Worm (Caenorhabditis elegans): ENCODE data around the gene act-4.

The act-4 gene

DNA sequence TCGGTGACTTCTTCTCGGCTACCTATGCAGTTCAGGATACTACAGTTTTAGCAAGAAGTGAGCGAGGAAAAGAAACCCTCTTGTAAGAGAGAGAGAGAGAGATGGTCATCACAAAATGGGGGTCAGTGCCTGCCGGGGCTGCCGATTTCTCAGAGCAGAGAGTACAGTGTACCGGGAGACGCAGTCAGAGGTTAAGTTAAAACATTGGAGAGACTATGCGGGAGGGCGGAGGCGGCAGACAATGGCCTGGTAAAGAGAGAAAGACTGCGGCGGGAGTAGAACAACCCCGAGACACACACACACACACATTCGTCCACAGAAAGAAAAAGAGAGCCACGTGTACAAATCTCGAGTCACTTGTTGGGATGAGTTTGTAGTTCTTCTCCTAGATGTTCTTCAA, 11.0 kb downstream of the act-4 start (continued):
- TF ChIP-seq ceh-44 (GFP tag; IDR thresholded peaks at IDR 0.05) (no peak), nhr-28 (tag; optimal IDR thresholded peaks at IDR 0.05) (peak; percentile 50), tag-97 (GFP tag; IDR thresholded peaks at IDR 0.05) (no peak), vab-7 (GFP tag; IDR thresholded peaks at IDR 0.05) (no peak), hlh-30 (tag; optimal IDR thresholded peaks at IDR 0.05; ENCODE audit: insufficient read depth) (peak; percentile 93), lin-15B (tag; optimal IDR thresholded peaks at IDR 0.05) (no peak), unc-39 (tag; optimal IDR thresholded peaks at IDR 0.05) (no peak), F49E8.2 (tag; optimal IDR thresholded peaks at IDR 0.05; ENCODE audit: borderline replicate concordance) (no peak), hlh-11 (tag; optimal IDR thresholded peaks at IDR 0.05) (peak; percentile 40), fkh-10 (GFP tag; optimal IDR thresholded peaks at IDR 0.05) (no peak), dve-1 (tag; optimal IDR thresholded peaks at IDR 0.05; ENCODE audit: insufficient read depth) (peak; percentile 59), Y75B8A.6 (GFP tag; IDR thresholded peaks at IDR 0.05) (no peak), lim-7 (GFP tag; IDR thresholded peaks at IDR 0.05) (no peak), dmd-8 (GFP tag; IDR thresholded peaks at IDR 0.05) (no peak), ZK546.5 (tag; optimal IDR thresholded peaks at IDR 0.05) (no peak), lin-1 (GFP tag; IDR thresholded peaks at IDR 0.05) (0 out of 2 replicates have a peak, but pooled peaks have one; percentile 32), madf-5 (GFP tag; IDR thresholded peaks at IDR 0.05) (no peak), F37D6.2 (tag; optimal IDR thresholded peaks at IDR 0.05) (no peak), T20F7.1 (GFP tag; optimal IDR thresholded peaks at IDR 0.05) (no peak), F26F4.8 (GFP tag; conservative IDR thresholded peaks at IDR 0.05) (no peak), ces-1 (GFP tag; optimal IDR thresholded peaks at IDR 0.05) (no peak), gei-8 (GFP tag; optimal IDR thresholded peaks at IDR 0.05) (no peak), jun-1 (tag; optimal IDR thresholded peaks at IDR 0.05) (no peak), attf-4 (tag; optimal IDR thresholded peaks at IDR 0.05) (no peak), zfp-2 (tag; optimal IDR thresholded peaks at IDR 0.05) (no peak), Y48G9A.11 (GFP tag; IDR thresholded peaks at IDR 0.05) (no peak), daf-16 (GFP tag; optimal IDR thresholded peaks at IDR 0.05) (no peak), daf-16 (tag; optimal IDR thresholded peaks at IDR 0.05) (peak; percentile 17), nhr-237 (tag; optimal IDR thresholded peaks at IDR 0.05) (no peak), dmd-6 (GFP tag; IDR thresholded peaks at IDR 0.05) (peak; percentile 35), spr-3 (GFP tag; optimal IDR thresholded peaks at IDR 0.05) (no peak), zag-1 (tag; optimal IDR thresholded peaks at IDR 0.05) (no peak), Y105C5A.15 (GFP tag; IDR thresholded peaks at IDR 0.05) (no peak), daf-12 (tag; optimal IDR thresholded peaks at IDR 0.05) (no peak), nhr-77 (tag; optimal IDR thresholded peaks at IDR 0.05) (peak; percentile 16), set-16 (GFP tag; IDR thresholded peaks at IDR 0.05) (peak; percentile 51; the same call in 1 of the 2 replicates), ceh-62 (tag; optimal IDR thresholded peaks at IDR 0.05) (no peak), egl-27 (tag; optimal IDR thresholded peaks at IDR 0.05) (no peak), F44E2.7 (GFP tag; IDR thresholded peaks at IDR 0.05) (no peak), mep-1 (tag; optimal IDR thresholded peaks at IDR 0.05) (peak; percentile 58), nhr-111 (GFP tag; optimal IDR thresholded peaks at IDR 0.05) (no peak), nhr-48 (tag; optimal IDR thresholded peaks at IDR 0.05) (no peak), D1046.2 (GFP tag; IDR thresholded peaks at IDR 0.05) (no peak), ztf-11 (tag; optimal IDR thresholded peaks at IDR 0.05) (no peak), tra-1 (GFP tag; IDR thresholded peaks at IDR 0.05) (no peak), ZK337.2 (GFP tag; IDR thresholded peaks at IDR 0.05) (no peak), nhr-10 (tag; optimal IDR thresholded peaks at IDR 0.05) (no peak), ceh-20 (GFP tag; IDR thresholded peaks at IDR 0.05) (0 out of 2 replicates have a peak, but pooled peaks have one; percentile 13), daf-19 (GFP tag; conservative IDR thresholded peaks at IDR 0.05) (no peak), skn-1 (tag; optimal IDR thresholded peaks at IDR 0.05) (no peak), lin-39 (tag; optimal IDR thresholded peaks at IDR 0.05) (no peak), nhr-76 (tag; optimal IDR thresholded peaks at IDR 0.05) (no peak), sdz-12 (GFP tag; optimal IDR thresholded peaks at IDR 0.05) (no peak)
